Fruit fly (Drosophila melanogaster) whole organism, embryonic: ENCODE results near the gene scramb2.
A peak's percentile ranks its signal among the peaks of the same experiment; 100 is the strongest.

Source experiments
- Bdp1 ChIP-seq: fragments of 200-800 bp; sonication (Bioruptor generic); optimal IDR thresholded peaks from 3 replicates; lab custom pipeline; 2016; ENCODE audit warnings: missing biosample characterization, missing genetic modification characterization
- Bgb ChIP-seq: fragments of 200-800 bp; sonication (Bioruptor generic); IDR thresholded peaks from 2 replicates; pipeline ENCODE4 v1.3.6; 2022; ENCODE audit warnings: missing biosample characterization, missing genetic modification characterization; ENCODE audit not compliant: partially characterized antibody
- BtbVII ChIP-seq: fragments of 200-800 bp; sonication (Bioruptor generic); optimal IDR thresholded peaks from 3 replicates; lab custom pipeline; 2017; ENCODE audit warnings: missing biosample characterization, mild to moderate bottlenecking, missing genetic modification characterization
- CG10209 ChIP-seq: fragments of 200-800 bp; sonication (Bioruptor generic); optimal IDR thresholded peaks from 3 replicates; lab custom pipeline; 2017; ENCODE audit warnings: missing biosample characterization, mild to moderate bottlenecking, missing genetic modification characterization, missing genetic modification reagents
- CG10321 ChIP-seq: fragments of 200-800 bp; sonication (Bioruptor generic); IDR thresholded peaks from 2 replicates; pipeline ENCODE4 v1.3.6; 2022; ENCODE audit warnings: missing biosample characterization, missing genetic modification characterization
- CG10565 ChIP-seq: fragments of 200-800 bp; sonication (Bioruptor generic); optimal IDR thresholded peaks from 3 replicates; lab custom pipeline; 2016; ENCODE audit warnings: missing biosample characterization, mild to moderate bottlenecking, missing genetic modification characterization
- CG12236 ChIP-seq: fragments of 200-800 bp; sonication (Bioruptor generic); optimal IDR thresholded peaks from 2 replicates; lab custom pipeline; 2016; ENCODE audit warnings: missing biosample characterization, missing genetic modification characterization
- CG17612 ChIP-seq: fragments of 200-800 bp; sonication (Bioruptor generic); IDR thresholded peaks from 2 replicates; pipeline ENCODE4 v1.3.6; 2022; ENCODE audit warnings: missing biosample characterization, missing genetic modification characterization
- CG18011 ChIP-seq: fragments of 200-800 bp; sonication (Bioruptor generic); optimal IDR thresholded peaks from 2 replicates; lab custom pipeline; 2017; ENCODE audit warnings: missing biosample characterization, missing genetic modification characterization, mild to moderate bottlenecking, moderate library complexity, missing genotype
- CG18476 ChIP-seq: fragments of 200-800 bp; sonication (Bioruptor generic); optimal IDR thresholded peaks from 2 replicates; lab custom pipeline; 2016; ENCODE audit warnings: missing biosample characterization, mild to moderate bottlenecking, missing genetic modification characterization
- CG2875 ChIP-seq: fragments of 200-800 bp; sonication (Bioruptor generic); optimal IDR thresholded peaks from 2 replicates; lab custom pipeline; 2017; ENCODE audit warnings: missing biosample characterization, mild to moderate bottlenecking, missing genetic modification characterization, missing genetic modification reagents
- CG6254 ChIP-seq: fragments of 200-800 bp; sonication (Bioruptor generic); optimal IDR thresholded peaks from 3 replicates; lab custom pipeline; 2017; ENCODE audit warnings: mild to moderate bottlenecking, missing biosample characterization, missing genetic modification reagents, missing genetic modification characterization
- CG7786 ChIP-seq: fragments of 200-800 bp; sonication (Bioruptor generic); optimal IDR thresholded peaks from 2 replicates; lab custom pipeline; 2016; ENCODE audit warnings: missing biosample characterization, missing genetic modification characterization
- CG7839 ChIP-seq: fragments of 200-800 bp; sonication (Bioruptor generic); optimal IDR thresholded peaks from 3 replicates; lab custom pipeline; 2018; ENCODE audit warnings: missing biosample characterization, mild to moderate bottlenecking, missing genetic modification characterization, moderate library complexity
- CG7987 ChIP-seq: fragments of 200-800 bp; sonication (Bioruptor generic); optimal IDR thresholded peaks from 2 replicates; lab custom pipeline; 2018; ENCODE audit warnings: missing biosample characterization, mild to moderate bottlenecking, missing genetic modification characterization, moderate library complexity
- CG8290 ChIP-seq, 3 experiments: fragments of 200-800 bp; sonication (Bioruptor generic); optimal IDR thresholded peaks; 2 replicates each; lab custom pipeline; 2016 to 2019; ENCODE audit warnings: missing biosample characterization in 3 of 3, missing genetic modification characterization in 3 of 3, mild to moderate bottlenecking in 2 of 3, moderate library complexity in 1 of 3
- CG8944 ChIP-seq: fragments of 200-800 bp; sonication (Bioruptor generic); optimal IDR thresholded peaks from 3 replicates; lab custom pipeline; 2016; ENCODE audit warnings: missing biosample characterization, missing genetic modification characterization
- CG9817 ChIP-seq: fragments of 200-800 bp; sonication (Bioruptor generic); optimal IDR thresholded peaks from 2 replicates; lab custom pipeline; 2018; ENCODE audit warnings: missing biosample characterization, mild to moderate bottlenecking, missing genetic modification characterization, moderate library complexity
- CHES-1-like ChIP-seq: fragments of 200-800 bp; sonication (Bioruptor generic); optimal IDR thresholded peaks from 2 replicates; lab custom pipeline; 2016; ENCODE audit warnings: missing biosample characterization, missing genetic modification characterization
- CTCF ChIP-seq: fragments of 200-800 bp; sonication (Bioruptor generic); optimal IDR thresholded peaks from 2 replicates; lab custom pipeline; 2017; ENCODE audit warnings: missing biosample characterization, mild to moderate bottlenecking, missing genetic modification characterization, moderate library complexity
- Chrac-16 ChIP-seq: fragments of 200-800 bp; sonication (Bioruptor generic); optimal IDR thresholded peaks from 3 replicates; lab custom pipeline; 2016; ENCODE audit warnings: missing biosample characterization, missing genetic modification characterization
- H15 ChIP-seq: fragments of 200-800 bp; sonication (Bioruptor generic); IDR thresholded peaks from 3 replicates; pipeline ENCODE4 v1.3.6; 2022; ENCODE audit warnings: missing biosample characterization, missing genetic modification characterization
- HLH4C ChIP-seq: fragments of 200-800 bp; sonication (Bioruptor generic); IDR thresholded peaks from 3 replicates; pipeline ENCODE4 v1.3.6; 2022; ENCODE audit warnings: missing biosample characterization, missing genetic modification characterization; ENCODE audit not compliant: partially characterized antibody
- HLHmδ ChIP-seq: fragments of 200-800 bp; sonication (Bioruptor generic); optimal IDR thresholded peaks from 2 replicates; lab custom pipeline; 2018; ENCODE audit warnings: missing biosample characterization, mild to moderate bottlenecking, missing genetic modification characterization, moderate library complexity
- Hand ChIP-seq: fragments of 200-800 bp; sonication (Bioruptor generic); optimal IDR thresholded peaks from 2 replicates; lab custom pipeline; 2017; ENCODE audit warnings: mild to moderate bottlenecking, missing biosample characterization, missing genetic modification reagents, missing genetic modification characterization
- MESR4 ChIP-seq: fragments of 200-800 bp; sonication (Bioruptor generic); optimal IDR thresholded peaks from 2 replicates; lab custom pipeline; 2018; ENCODE audit warnings: missing biosample characterization, mild to moderate bottlenecking, missing genetic modification characterization, moderate library complexity
- MTF-1 ChIP-seq: fragments of 200-800 bp; sonication (Bioruptor generic); optimal IDR thresholded peaks from 2 replicates; lab custom pipeline; 2018; ENCODE audit warnings: missing biosample characterization, mild to moderate bottlenecking, missing genetic modification characterization, borderline replicate concordance
- Neu2 ChIP-seq: fragments of 200-800 bp; sonication (Bioruptor generic); optimal IDR thresholded peaks from 3 replicates; lab custom pipeline; 2016; ENCODE audit warnings: missing biosample characterization, missing genetic modification characterization, borderline replicate concordance
- Oaz ChIP-seq: fragments of 200-800 bp; sonication (Bioruptor generic); IDR thresholded peaks from 2 replicates; pipeline ENCODE4 v1.3.6; 2022; ENCODE audit warnings: missing biosample characterization, missing genetic modification characterization
- az2 ChIP-seq: fragments of 200-800 bp; sonication (Bioruptor generic); optimal IDR thresholded peaks from 3 replicates; lab custom pipeline; 2016; ENCODE audit warnings: missing biosample characterization, missing genetic modification characterization
- bigmax ChIP-seq: fragments of 200-800 bp; sonication (Bioruptor generic); optimal IDR thresholded peaks from 2 replicates; lab custom pipeline; 2018; ENCODE audit warnings: missing biosample characterization, mild to moderate bottlenecking, missing genetic modification characterization
- cato ChIP-seq: fragments of 200-800 bp; sonication (Bioruptor generic); optimal IDR thresholded peaks from 2 replicates; lab custom pipeline; 2016; ENCODE audit warnings: missing biosample characterization, missing genetic modification characterization, borderline replicate concordance
- ems ChIP-seq: fragments of 200-800 bp; sonication (Bioruptor generic); optimal IDR thresholded peaks from 3 replicates; lab custom pipeline; 2016; ENCODE audit warnings: missing biosample characterization, missing genetic modification characterization
- eyg ChIP-seq: fragments of 200-800 bp; sonication (Bioruptor generic); optimal IDR thresholded peaks from 3 replicates; lab custom pipeline; 2016; ENCODE audit warnings: missing biosample characterization, missing genetic modification characterization
- fd102C ChIP-seq: fragments of 200-800 bp; sonication (Bioruptor generic); optimal IDR thresholded peaks from 2 replicates; lab custom pipeline; 2018; ENCODE audit warnings: missing biosample characterization, mild to moderate bottlenecking, missing genetic modification characterization, moderate library complexity
- fru ChIP-seq: fragments of >200 bp; optimal IDR thresholded peaks from 2 replicates; lab custom pipeline; 2017
- fu2 ChIP-seq: fragments of 200-800 bp; sonication (Bioruptor generic); optimal IDR thresholded peaks from 2 replicates; lab custom pipeline; 2016; ENCODE audit warnings: missing biosample characterization, missing genetic modification characterization
- hbn ChIP-seq: fragments of 200-800 bp; sonication (Bioruptor generic); IDR thresholded peaks from 2 replicates; pipeline ENCODE4 v1.3.6; 2022; ENCODE audit warnings: missing biosample characterization, missing genetic modification characterization; ENCODE audit not compliant: partially characterized antibody
- jing ChIP-seq: fragments of 200-800 bp; sonication (Bioruptor generic); optimal IDR thresholded peaks from 2 replicates; lab custom pipeline; 2018; ENCODE audit warnings: missing biosample characterization, mild to moderate bottlenecking, missing genetic modification characterization
- lmd ChIP-seq: fragments of 200-800 bp; sonication (Bioruptor generic); IDR thresholded peaks from 2 replicates; pipeline ENCODE4 v1.3.6; 2022; ENCODE audit warnings: missing biosample characterization, missing genetic modification characterization
- lola ChIP-seq, 3 experiments: fragments of >200 bp in 2 of 3; fragments of 200-800 bp in 1 of 3; sonication (Bioruptor generic) in 1 of 3; optimal IDR thresholded peaks; 2 replicates each; lab custom pipeline; 2017 to 2019; ENCODE audit warnings: missing biosample characterization in 3 of 3, missing genetic modification characterization in 3 of 3, mild to moderate bottlenecking in 1 of 3, moderate library complexity in 1 of 3
- otp ChIP-seq: fragments of 200-800 bp; sonication (Bioruptor generic); IDR thresholded peaks from 3 replicates; pipeline ENCODE4, ENCODE4 v1.3.6; 2022; ENCODE audit warnings: missing biosample characterization, missing genetic modification characterization
- phol ChIP-seq: fragments of 200-800 bp; sonication (Bioruptor generic); optimal IDR thresholded peaks from 3 replicates; lab custom pipeline; 2018; ENCODE audit warnings: missing biosample characterization, mild to moderate bottlenecking, missing genetic modification characterization, moderate library complexity
- run ChIP-seq: fragments of 200-800 bp; sonication (Bioruptor generic); optimal IDR thresholded peaks from 3 replicates; lab custom pipeline; 2018; ENCODE audit warnings: missing biosample characterization, mild to moderate bottlenecking, missing genetic modification characterization
- sim ChIP-seq: fragments of 200-800 bp; sonication (Bioruptor generic); IDR thresholded peaks from 2 replicates; pipeline ENCODE4 v1.3.6; 2022; ENCODE audit warnings: missing biosample characterization, missing genetic modification characterization
- tx ChIP-seq: fragments of 200-800 bp; sonication (Bioruptor generic); optimal IDR thresholded peaks from 2 replicates; lab custom pipeline; 2016; ENCODE audit warnings: missing biosample characterization, missing genetic modification characterization
- usp ChIP-seq: fragments of >200 bp; optimal IDR thresholded peaks from 2 replicates; lab custom pipeline; 2017; ENCODE audit warnings: missing biosample characterization, missing genetic modification characterization
- vfl ChIP-seq: fragments of 200-800 bp; sonication (Bioruptor generic); optimal IDR thresholded peaks from 2 replicates; lab custom pipeline; 2016; ENCODE audit warnings: missing biosample characterization, missing genetic modification characterization
- zen2 ChIP-seq: fragments of 200-800 bp; sonication (Bioruptor generic); IDR thresholded peaks from 3 replicates; pipeline ENCODE4 v1.3.6; 2022; ENCODE audit warnings: missing biosample characterization, missing genetic modification characterization; ENCODE audit not compliant: partially characterized antibody

scramb2 gene

DNA sequence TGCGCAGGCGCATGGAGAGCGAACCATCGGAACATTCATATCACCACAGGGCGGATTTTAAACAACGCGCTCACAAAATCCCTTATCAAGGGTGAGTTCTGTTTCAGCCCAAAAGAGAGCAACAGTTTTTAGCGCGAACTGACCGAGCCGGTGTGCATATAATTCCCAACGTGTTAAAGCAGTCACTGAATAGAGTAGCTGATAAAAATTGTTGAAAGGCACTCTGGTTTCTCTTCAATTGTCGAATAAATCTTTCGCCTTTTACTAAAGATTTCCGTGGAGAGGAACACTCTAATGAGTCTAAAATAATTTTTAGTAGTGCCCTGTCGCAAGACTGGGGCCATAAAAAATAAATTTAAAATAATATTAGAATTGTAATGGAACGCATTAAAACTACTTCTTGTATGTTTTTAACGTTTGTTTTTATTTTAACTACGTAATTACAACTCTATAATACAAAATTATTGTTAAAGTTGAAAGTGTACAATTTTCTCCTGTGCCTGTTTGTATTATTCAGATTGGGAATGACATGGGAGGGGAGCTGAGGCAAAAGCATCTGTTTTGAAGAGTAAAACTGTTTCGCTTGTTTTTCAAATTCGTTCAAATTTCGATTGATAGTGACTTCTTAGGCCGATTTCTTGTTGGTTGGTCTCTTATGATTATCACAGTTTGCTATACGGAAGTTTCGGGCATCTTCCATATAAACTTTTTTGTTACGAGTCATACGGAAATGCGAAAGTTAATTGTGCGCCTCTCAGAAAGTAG lies 44.2 kb upstream of the scramb2 start (continued):
- TF ChIP-seq Bgb (GFP tag; lab: Robert Waterston, UW) (peak; percentile 63; the same call in 1 of the 2 replicates), CTCF (GFP tag; lab: Kevin White, UChicago) (peak; percentile 21), run (no peak), otp (GFP tag; lab: Robert Waterston, UW) (peak; percentile 50; the same call in 1 of the 3 replicates), BtbVII (GFP tag; lab: Kevin White, UChicago) (peak; percentile 4), CG8944 (GFP tag; lab: Kevin White, UChicago) (peak; percentile 45), zen2 (peak; percentile 69; the same call in 2 of the 3 replicates), HLH4C (GFP tag; lab: Robert Waterston, UW) (peak; percentile 34; the same call in 1 of the 3 replicates), CG7786 (GFP tag; lab: Kevin White, UChicago) (peak; percentile 53), fu2 (GFP tag; lab: Kevin White, UChicago) (no peak), vfl (GFP tag; lab: Kevin White, UChicago) (no peak), MESR4 (GFP tag; lab: Kevin White, UChicago) (no peak), CG8290 (GFP tag; optimal IDR thresholded peaks at IDR 0.05; lab: Kevin White, UChicago) (no peak), CG8290 (tag; optimal IDR thresholded peaks at IDR 0.05; lab: Kevin White, UChicago) (peak in 1 of 2 experiments; percentile 74), fru (lab: Kevin White, UChicago) (no peak), CG18476 (GFP tag; lab: Kevin White, UChicago) (peak; percentile 5), CG9817 (tag; lab: Kevin White, UChicago) (no peak), CHES-1-like (GFP tag; lab: Kevin White, UChicago) (peak; percentile 24), Bdp1 (peak; percentile 51), lmd (GFP tag; lab: Robert Waterston, UW) (0 out of 2 replicates have a peak, but pooled peaks have one; percentile 14), ems (GFP tag; lab: Kevin White, UChicago) (peak; percentile 37), Neu2 (no peak), CG18011 (GFP tag; lab: Kevin White, UChicago) (no peak), CG7987 (GFP tag; lab: Kevin White, UChicago) (no peak), CG7839 (tag; lab: Kevin White, UChicago) (peak; percentile 58), Hand (no peak), tx (GFP tag; lab: Kevin White, UChicago) (peak; percentile 21), jing (no peak), Oaz (GFP tag; lab: Robert Waterston, UW) (no peak), Chrac-16 (GFP tag; lab: Kevin White, UChicago) (no peak), CG2875 (GFP tag; lab: Kevin White, UChicago) (peak; percentile 29), cato (GFP tag; lab: Kevin White, UChicago) (no peak), MTF-1 (GFP tag; lab: Kevin White, UChicago) (peak; percentile 28), sim (no peak), eyg (no peak), lola (GFP tag; optimal IDR thresholded peaks at IDR 0.05; lab: Kevin White, UChicago) (no peak), hbn (no peak), phol (peak; percentile 23), fd102C (GFP tag; lab: Kevin White, UChicago) (no peak), CG10209 (GFP tag; lab: Kevin White, UChicago) (peak; percentile 70), CG10565 (no peak), HLHmδ (no peak), H15 (GFP tag; lab: Robert Waterston, UW) (no peak), usp (no peak), CG17612 (GFP tag; lab: Robert Waterston, UW) (no peak), CG10321 (GFP tag; lab: Robert Waterston, UW) (no peak), az2 (GFP tag; lab: Kevin White, UChicago) (no peak), CG12236 (GFP tag; lab: Kevin White, UChicago) (no peak), bigmax (no peak), CG6254 (peak; percentile 19)
